Worm (Caenorhabditis elegans): ENCODE results near the gene ZK470.6.

The ZK470.6 gene

DNA sequence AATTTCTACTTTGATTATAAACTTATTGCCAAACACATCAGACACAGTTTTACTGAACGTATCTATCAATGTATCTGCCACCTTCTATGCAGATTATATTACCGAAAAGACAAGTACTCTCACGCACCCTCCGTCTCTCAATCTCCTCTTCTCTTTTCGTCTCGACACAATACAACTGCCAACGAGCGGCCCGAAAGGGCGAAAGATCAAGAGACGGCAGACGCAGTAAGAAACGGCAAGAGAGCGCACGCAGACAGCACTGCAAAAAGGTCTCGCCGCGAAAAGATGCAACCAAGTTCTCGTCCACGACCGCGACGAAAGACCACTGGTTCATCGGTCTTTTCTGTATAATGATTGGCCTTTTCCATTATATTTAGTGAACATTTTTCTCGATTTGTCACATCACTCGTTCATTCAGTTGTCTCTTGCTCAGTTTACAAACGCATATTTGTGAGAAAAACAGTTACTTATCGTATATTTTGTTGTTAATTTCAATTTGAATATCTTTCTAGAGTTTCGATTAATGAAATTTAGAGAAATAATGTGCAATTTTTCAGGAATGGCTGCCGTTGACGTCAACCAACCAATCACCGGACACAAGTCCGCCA lies 13.3 kb upstream of the ZK470.6 start, which contains the start of gene vha-12:
vha-12 (plus strand) TSS at position 558 of the 608 bp plus-strand sequence.
- no peak for TF ChIP-seq unc-62 (GFP tag; optimal IDR thresholded peaks at IDR 0.05)

DNA sequence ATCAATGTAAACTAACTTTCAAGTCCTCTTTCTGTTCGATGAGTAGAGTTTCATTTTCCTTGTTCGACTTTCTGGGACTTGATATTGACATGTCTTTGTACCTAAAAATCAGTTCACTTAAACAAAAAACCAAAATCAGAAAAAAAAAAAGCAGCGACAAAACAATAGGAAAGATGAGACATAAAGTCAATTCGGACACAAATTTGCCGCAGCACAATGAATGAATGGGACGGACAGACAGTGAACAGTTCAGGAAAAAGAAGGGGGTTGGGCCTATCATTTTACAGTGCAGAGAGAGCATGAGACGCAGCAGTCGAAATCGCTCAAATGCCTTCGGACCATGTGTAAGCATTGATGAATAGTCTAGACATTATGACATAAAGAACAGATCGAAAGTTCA lies 9.4 kb upstream of the ZK470.6 start, which contains the start of gene mrp-6:
mrp-6 (minus strand) TSS at position 101 of the 400 bp plus-strand sequence.
- TF ChIP-seq unc-62 (GFP tag; optimal IDR thresholded peaks at IDR 0.05): no peak

DNA sequence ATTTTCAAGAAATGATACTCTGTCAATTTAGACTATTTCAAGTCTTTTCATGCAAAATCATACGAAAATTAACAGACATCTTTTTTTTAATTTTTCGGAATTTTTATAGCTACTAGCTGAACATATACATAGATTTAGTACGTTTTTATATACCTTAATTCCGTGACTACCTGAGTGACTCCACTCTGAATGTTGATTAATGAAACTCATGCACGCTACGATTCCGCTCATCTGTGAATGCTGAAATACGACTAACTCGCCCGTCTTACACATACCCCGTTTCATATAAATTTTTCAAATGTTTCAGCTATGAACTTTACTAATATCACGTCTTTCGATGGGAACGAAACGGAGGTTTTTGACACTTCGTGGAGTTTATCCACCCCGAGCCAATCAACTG lies 10.1 kb downstream of the ZK470.6 start, which contains the start of gene ZK470.14:
ZK470.14 (plus strand) TSS at position 301 of the 400 bp plus-strand sequence.
- TF ChIP-seq unc-62 (GFP tag; optimal IDR thresholded peaks at IDR 0.05): no peak

DNA sequence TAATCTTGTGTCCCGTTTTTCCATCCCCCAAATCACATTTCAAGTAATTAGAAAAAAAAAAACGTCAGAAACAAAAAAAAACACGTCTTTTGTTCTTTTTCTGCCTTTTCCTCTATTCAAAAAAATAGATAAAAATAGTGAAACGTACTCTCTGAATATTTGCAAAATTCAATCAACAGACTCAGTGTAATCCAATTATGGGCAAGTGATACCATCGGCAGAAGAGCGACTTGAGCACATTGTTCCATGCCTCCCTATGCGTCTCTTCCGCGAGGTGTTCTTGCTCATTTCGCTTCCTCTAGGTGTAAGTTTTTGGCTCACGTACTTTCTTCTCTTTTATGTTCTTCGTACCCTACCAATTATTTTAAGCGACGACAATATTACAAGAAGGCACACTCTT lies 13.9 kb downstream of the ZK470.6 start, which contains the start of gene ZK470.1:
ZK470.1 (plus strand) TSS at position 301 of the 400 bp plus-strand sequence.
- TF ChIP-seq unc-62 (GFP tag; optimal IDR thresholded peaks at IDR 0.05): no peak

DNA sequence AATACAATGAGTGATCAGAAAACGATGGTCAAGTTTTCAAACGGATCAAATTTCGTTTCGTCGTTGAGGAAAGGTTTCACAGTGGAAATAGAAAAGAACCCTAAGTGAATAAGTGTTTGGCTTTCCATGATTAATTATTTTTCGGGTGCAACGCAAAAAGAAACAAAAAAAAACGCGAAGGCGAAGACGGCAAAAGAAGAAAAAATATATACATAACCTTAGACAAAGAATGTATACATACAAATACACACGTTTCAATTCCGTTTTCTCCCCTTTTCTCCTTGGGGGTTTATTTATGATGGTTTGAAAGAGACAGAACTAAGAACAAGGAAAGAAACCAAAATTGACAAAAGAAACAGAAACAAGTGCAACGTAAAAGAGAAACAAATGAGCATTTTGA lies 15.4 kb downstream of the ZK470.6 start:
- TF ChIP-seq unc-62 (GFP tag; optimal IDR thresholded peaks at IDR 0.05): no peak

DNA sequence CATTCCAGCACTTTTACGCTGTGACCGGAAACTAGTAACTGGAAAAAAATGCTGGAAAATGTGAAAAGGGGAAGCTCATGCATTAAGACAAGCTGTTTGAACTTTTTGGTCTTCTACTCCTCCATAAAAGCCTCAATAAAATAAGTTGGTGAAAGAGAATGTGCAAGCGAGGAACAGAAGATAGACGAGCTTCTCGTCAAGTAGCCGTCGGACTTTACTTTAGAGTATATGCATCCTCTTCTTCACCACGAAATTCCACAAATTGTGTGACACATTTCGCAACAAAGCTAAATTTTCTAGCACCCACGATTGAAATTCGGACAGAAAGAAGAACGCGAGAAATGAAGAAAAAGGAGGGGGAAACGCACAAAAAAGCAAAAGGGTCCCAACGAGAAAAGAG lies 17.4 kb downstream of the ZK470.6 start:
- TF ChIP-seq unc-62 (GFP tag; optimal IDR thresholded peaks at IDR 0.05): no peak

DNA sequence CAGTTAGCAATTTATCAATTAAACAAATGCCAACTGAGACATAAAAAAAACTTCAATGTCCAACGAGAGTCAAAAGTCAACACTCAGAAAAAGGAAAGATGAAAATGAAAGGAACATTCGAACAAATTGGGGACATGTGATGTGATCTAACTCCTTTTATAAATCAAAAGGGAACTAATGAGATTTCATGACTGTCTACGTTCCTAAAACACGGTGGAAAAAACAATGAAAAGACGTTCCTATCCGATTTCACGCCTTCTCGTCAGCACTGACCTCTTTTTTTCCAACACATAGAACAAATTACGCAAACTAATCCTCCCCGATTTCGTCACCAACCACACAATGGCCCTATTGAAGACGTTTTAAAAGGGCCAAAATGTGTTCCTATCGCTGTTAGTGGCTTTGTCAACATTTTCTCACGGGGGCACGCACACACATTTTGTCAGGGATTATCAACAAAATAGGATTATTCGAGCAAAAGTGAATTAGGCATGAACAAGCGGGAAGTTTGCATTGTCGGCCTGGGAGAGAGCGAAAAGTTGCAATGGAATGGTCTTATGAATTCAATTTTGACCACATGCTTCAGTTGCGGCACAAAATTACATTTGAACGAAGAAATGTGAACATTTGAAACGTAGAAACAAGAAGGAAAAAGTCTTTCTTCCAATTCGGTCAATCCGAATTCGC lies 18.0 kb downstream of the ZK470.6 start:
- TF ChIP-seq unc-62 (GFP tag; optimal IDR thresholded peaks at IDR 0.05): no peak

DNA sequence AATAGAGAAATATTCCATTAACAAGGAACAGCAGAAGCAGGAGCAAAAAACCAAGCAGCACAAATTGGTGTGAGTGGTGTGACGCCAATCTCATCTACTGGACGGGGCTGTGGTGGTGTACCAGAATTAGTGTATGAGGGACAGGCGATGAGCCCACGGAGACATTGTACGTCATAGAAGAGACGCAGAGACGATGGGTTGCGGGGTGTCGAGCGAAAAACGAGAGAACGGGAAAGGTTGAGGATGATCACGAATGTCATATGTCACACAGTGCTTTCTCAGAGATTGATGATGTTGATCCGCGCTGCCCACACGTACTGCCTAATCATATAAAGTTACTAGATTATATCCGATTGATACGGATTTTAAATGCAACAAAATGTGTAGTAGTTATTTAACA lies 19.4 kb downstream of the ZK470.6 start:
- no peak for TF ChIP-seq unc-62 (GFP tag; optimal IDR thresholded peaks at IDR 0.05)

DNA sequence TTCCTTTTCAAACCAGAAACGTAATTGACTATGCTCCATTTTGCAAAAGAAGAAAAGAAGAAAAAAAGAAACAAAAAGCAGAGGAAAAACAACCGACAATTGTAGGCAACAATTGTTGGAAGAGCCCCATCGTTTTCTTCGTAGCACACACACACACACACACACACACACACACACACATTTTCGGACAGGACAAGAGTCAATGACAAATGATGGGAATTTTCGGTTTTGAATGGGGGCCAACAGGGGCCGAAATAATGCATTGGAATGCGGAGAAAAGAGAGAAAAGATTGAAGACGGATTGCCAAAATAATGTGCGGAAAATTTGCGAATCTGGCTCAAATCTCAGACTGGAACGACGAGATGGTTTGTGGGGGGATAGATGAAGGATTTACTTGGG lies 22.5 kb downstream of the ZK470.6 start:
- no peak for TF ChIP-seq unc-62 (GFP tag; optimal IDR thresholded peaks at IDR 0.05)

DNA sequence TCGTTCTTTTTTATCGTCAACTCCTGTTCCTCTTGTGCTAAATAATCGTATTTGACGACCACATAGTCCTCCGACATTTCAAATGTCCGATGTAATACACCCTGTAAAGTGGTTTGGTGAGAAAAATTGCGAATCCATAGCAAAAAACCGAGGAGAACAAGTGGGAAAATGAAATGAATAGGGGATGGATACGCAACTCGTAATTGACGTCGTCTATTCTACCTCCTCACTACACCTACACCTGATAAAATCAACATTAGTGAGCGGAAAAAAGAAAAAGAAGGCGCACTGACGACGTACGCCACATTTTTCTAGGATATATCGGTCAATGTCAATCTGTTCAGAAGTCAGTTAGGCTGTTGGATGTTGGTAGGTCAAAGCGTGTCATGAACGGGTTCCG lies 24.0 kb downstream of the ZK470.6 start, which contains the start of gene nck-1:
nck-1 (minus strand) TSS at position 101 of the 400 bp plus-strand sequence.
- TF ChIP-seq unc-62 (GFP tag; optimal IDR thresholded peaks at IDR 0.05): no peak

DNA sequence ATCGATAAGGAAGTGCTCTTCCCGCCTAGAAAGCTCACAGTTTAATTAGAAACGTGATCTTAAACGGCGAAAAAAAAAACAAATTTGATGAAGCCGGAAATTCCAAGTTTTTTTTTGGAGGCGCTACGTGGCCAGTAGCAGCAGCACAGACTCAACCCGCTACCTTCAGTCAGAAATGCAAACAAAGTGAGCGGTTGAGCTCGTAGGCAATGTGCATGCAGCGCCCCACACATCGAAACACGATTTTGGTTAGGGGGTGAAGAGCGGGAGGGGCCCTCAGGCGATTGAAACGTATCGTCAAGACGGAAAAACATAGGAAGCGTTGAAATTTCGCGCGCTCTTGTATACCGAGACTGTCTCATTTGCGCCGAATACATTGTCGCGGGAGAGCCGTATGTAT lies 26.1 kb downstream of the ZK470.6 start:
- TF ChIP-seq unc-62 (GFP tag; optimal IDR thresholded peaks at IDR 0.05): no peak

DNA sequence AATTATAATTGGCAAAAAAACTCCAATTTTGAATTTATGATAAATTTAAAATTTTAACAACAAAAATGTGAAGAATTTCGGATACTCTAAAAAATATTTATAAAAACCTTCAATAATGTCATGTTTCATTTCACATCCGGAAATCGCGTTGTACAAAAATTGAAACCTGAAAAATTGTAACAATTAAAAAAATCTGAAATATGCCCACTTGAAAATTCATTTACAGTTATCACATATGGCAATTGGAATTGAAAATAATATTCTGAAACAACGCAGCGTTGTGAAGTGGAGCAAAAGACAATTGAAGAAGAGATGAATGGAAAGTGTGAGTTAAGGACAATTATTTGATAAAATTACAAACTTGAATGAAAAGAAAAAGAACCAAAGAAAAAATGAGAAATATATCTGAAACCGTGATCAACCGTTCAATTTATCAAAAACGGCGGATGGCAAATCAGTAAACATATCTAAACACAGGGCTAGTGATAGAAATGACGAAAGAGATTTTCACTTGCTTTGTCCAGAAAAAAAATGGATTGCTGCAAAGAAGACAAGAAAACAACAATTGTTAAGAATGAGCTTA lies 28.8 kb downstream of the ZK470.6 start:
- no peak for TF ChIP-seq unc-62 (GFP tag; optimal IDR thresholded peaks at IDR 0.05)

DNA sequence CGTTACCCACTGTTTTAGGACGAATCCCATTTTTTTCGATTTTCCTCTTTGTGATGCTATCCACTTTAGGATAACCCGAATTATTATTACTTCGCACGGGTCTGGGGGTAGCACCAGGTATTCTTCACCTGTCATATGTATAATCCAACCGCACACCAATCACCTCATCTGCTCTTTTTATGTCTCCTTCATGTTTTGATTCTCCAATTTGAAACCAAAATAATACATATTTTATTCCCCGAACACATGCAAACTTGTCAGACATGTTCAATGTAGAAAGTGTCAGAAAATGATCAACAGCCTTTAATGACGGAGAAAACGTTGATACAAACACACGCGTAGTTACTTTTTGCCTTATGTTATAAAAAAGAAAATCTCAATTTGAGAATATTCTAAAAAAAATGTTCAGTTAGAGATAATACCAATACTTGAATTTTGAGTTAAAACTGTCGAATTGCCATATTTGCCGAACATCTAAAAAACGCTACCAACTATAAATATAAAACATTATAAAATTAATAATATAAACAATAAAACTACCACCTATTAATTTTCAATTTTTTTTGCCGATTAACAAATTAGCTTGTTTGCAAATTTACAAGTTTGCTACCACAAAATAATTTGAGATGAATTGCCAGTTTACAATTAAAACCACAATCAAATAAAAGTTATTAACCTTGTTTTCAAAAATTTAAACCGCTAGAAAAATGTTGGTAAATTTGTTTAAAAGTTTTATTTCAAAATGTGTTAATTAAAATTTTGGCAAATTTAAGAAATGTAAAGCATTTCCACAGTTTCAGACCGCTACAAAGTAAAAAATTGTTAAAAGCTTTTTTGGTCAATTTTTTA lies 29.5 kb downstream of the ZK470.6 start:
- no peak for TF ChIP-seq unc-62 (GFP tag; optimal IDR thresholded peaks at IDR 0.05)

DNA sequence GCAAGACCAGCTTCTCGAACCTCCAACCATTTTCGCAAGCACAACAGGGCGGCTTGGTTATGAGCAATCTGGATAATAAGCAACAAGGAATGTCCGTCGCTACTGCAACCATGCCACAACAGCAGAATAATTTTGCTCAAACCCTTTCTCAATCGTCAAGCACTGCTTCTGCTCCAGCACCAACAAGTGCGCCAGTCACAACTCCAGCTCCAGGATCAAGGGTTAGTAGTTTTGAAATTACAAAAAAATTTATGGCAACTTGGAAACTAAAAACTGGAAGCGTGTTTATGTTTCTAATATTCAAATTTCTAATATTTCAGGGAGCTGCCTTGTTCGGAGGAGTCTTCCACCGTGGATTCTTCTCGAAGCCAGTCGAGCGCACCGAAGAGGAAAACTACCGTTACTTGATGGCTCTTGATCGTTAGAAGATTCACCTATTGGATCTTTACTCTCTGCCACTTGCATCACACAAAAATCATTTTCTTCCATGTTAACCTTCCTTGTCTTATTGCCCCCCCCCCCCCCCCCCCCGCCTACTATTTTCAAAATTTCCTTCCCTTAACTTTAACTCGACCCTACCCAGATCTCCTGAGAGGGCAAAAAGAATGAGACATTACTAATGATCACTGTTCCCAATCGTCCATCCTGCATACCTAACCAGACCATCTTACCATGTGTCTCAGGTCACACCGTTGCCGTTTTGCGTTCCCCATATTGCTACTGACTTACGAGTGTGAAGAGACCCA lies 30.3 kb downstream of the ZK470.6 start:
- no peak for TF ChIP-seq unc-62 (GFP tag; optimal IDR thresholded peaks at IDR 0.05)

DNA sequence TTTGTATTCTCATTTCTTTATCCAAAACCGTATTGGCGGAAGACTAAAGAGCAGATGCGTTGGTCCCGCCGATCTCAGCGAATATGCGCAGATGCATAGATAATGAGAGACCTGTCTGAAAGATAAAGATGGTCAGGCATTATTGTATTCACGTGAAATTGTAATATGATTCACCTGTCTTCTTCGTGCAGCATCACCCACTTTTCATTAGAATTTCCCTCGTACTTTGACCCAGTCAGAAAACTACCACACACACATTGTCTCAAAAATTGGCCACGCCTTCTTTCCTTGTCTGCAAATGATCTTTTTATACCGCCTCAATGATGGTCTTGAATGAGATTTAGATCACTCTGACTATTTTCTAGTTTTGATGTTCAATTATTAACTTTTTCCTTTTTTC lies 31.2 kb downstream of the ZK470.6 start:
- no peak for TF ChIP-seq unc-62 (GFP tag; optimal IDR thresholded peaks at IDR 0.05)
